Worm (Caenorhabditis elegans) whole organism, midembryonic: Measurements from ENCODE around the gene rml-1.

ENCODE experiments used
- T22C8.4 ChIP-seq: fragments of 200-800 bp; sonication (Bioruptor generic); IDR thresholded peaks from 2 replicates; pipeline ENCODE4 v1.3.6; 2022; ENCODE audit warnings: missing genetic modification characterization, missing compliant biosample characterization
- cog-1 ChIP-seq: sonication (generic microtip); optimal IDR thresholded peaks from 2 replicates; lab custom pipeline; 2016; ENCODE audit warnings: missing genetic modification characterization, missing compliant biosample characterization
- flt-1 ChIP-seq: fragments of 200-800 bp; sonication (Bioruptor generic); IDR thresholded peaks from 2 replicates; pipeline ENCODE4 v1.3.6; 2022; ENCODE audit warnings: missing genetic modification characterization, missing compliant biosample characterization
- klf-2 ChIP-seq: fragments of 200-800 bp; sonication (Bioruptor generic); conservative IDR thresholded peaks from 2 replicates; pipeline ENCODE4 v1.3.6; 2022; ENCODE audit warnings: missing genetic modification reagents, missing genetic modification characterization, missing compliant biosample characterization
- med-1 ChIP-seq: sonication (generic microtip); optimal IDR thresholded peaks from 2 replicates; lab custom pipeline; 2017; ENCODE audit warnings: missing genetic modification characterization, mild to moderate bottlenecking, missing compliant biosample characterization, antibody characterized with exemption, missing genetic modification reagents; ENCODE audit not compliant: insufficient read depth
- ref-1 ChIP-seq: fragments of 200-800 bp; sonication (Bioruptor generic); conservative IDR thresholded peaks from 2 replicates; pipeline ENCODE4 v1.3.6; 2022; ENCODE audit warnings: missing genetic modification reagents, missing genetic modification characterization, missing compliant biosample characterization
- tab-1 ChIP-seq: fragments of 200-800 bp; sonication (Bioruptor generic); IDR thresholded peaks from 2 replicates; pipeline ENCODE4 v1.3.6; 2022; ENCODE audit warnings: missing genetic modification characterization, missing compliant biosample characterization
- ztf-23 ChIP-seq: fragments of 200-800 bp; sonication (Bioruptor generic); IDR thresholded peaks from 2 replicates; pipeline ENCODE4 v1.3.6; 2022; ENCODE audit warnings: missing genetic modification reagents, missing genetic modification characterization, missing compliant biosample characterization
- ztf-29 ChIP-seq: fragments of 200-800 bp; sonication (Bioruptor generic); IDR thresholded peaks from 2 replicates; pipeline ENCODE4 v1.3.6; 2022; ENCODE audit warnings: missing genetic modification reagents, missing genetic modification characterization, missing compliant biosample characterization

The rml-1 gene

DNA sequence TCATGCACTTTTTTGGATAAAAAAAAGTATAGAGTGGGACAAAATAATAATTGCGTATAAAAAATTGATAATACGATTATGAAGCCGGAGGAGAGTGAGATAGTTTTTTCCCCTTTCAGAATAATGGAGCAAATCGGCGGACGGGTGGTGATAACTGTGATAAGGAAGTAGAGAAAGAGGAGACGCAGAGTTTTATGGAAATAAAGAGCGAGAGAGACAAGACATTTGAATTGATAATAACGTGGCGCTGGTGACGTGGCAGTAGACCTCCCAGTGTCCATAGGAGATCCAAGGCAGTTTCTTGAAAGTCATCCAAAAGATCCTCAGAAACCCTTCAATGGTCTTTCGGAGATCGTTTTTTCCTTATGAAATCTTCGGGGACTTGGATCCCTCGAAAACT is 34.1 kb downstream of the rml-1 start:
- TF ChIP-seq klf-2 (GFP tag; lab: Robert Waterston, UW) (no peak), ref-1 (GFP tag; lab: Robert Waterston, UW) (no peak), med-1 (no peak), tab-1 (GFP tag; lab: Robert Waterston, UW) (no peak), ztf-29 (GFP tag; lab: Robert Waterston, UW) (no peak), flt-1 (no peak), T22C8.4 (GFP tag; lab: Robert Waterston, UW) (no peak), cog-1 (tag; lab: Kevin White, UChicago) (no peak)

DNA sequence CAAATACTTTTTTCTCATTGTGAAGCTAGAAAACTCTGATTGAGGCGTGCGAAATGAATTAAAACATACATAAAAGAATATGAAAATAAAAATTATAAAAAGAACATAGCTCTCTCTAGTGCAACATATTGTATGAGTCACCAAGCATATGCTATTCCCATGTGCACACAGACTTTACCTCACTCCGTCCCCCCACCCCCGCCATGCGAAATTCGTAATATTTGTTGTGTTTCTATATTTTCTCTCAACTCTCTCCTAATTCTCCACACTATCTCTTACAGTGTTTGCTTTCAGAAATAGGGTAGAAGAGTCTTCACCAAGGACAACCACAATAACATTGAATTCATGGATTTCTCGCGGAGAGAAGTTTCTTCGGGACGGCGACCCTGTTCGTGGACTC is 35.2 kb downstream of the rml-1 start:
- TF ChIP-seq T22C8.4 (GFP tag; lab: Robert Waterston, UW): no peak
- TF ChIP-seq flt-1: no peak
- no peak for TF ChIP-seq ref-1 (GFP tag; lab: Robert Waterston, UW)
- TF ChIP-seq ztf-23 (GFP tag; lab: Robert Waterston, UW): no peak
- no peak for TF ChIP-seq klf-2 (GFP tag; lab: Robert Waterston, UW)
- no peak for TF ChIP-seq cog-1 (tag; lab: Kevin White, UChicago)
- TF ChIP-seq ztf-29 (GFP tag; lab: Robert Waterston, UW): no peak
- no peak for TF ChIP-seq med-1
- TF ChIP-seq tab-1 (GFP tag; lab: Robert Waterston, UW): no peak

DNA sequence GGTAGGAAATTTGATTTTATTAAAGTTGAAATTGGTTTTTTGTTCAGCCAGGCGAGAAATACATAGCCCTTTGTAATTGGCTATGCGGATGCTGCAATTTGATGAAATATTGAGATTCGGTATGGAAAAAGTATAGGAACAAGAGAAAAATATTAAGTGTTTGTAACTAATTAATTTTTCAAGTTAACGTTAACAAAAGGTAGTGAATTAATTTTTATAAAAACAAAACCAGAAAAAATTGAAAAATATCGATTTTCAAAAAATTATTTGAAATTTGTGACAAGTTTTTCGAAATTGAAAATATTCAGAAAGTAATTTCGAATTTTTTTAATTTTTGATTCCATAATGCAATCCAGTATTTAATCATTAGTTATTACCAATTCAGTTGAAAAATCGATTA is 36.3 kb downstream of the rml-1 start, which contains the start of gene W06F12.2:
Gene W06F12.2 (minus strand): TSS at position 101 of the 400 bp plus-strand sequence.
- TF ChIP-seq T22C8.4 (GFP tag; lab: Robert Waterston, UW) (no peak), flt-1 (no peak), ztf-23 (GFP tag; lab: Robert Waterston, UW) (no peak), klf-2 (GFP tag; lab: Robert Waterston, UW) (no peak), cog-1 (tag; lab: Kevin White, UChicago) (no peak), ref-1 (GFP tag; lab: Robert Waterston, UW) (no peak), tab-1 (GFP tag; lab: Robert Waterston, UW) (no peak), med-1 (no peak), ztf-29 (GFP tag; lab: Robert Waterston, UW) (no peak)

DNA sequence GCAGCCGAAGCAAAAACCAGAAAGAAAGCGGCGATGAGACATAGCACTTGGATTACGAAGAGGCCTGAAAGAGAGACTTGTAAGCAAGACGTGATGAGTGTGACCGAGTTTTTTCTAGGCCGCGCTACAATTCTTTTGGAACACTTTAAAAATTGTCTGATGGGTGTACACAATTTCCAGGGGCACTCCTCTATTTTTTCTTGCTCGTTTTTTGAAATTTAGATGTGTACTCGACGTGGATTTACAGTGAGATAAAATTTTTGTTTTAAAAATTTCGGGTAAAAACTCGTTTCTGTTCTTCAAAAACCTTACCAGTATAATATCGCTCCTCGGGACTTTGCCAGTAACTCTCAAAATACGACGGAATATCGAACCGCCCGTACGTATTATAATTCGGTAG is 38.1 kb downstream of the rml-1 start:
- TF ChIP-seq flt-1 (no peak), ref-1 (GFP tag; lab: Robert Waterston, UW) (no peak), ztf-23 (GFP tag; lab: Robert Waterston, UW) (no peak), med-1 (no peak), cog-1 (tag; lab: Kevin White, UChicago) (no peak), klf-2 (GFP tag; lab: Robert Waterston, UW) (no peak), T22C8.4 (GFP tag; lab: Robert Waterston, UW) (no peak), ztf-29 (GFP tag; lab: Robert Waterston, UW) (no peak), tab-1 (GFP tag; lab: Robert Waterston, UW) (no peak)

DNA sequence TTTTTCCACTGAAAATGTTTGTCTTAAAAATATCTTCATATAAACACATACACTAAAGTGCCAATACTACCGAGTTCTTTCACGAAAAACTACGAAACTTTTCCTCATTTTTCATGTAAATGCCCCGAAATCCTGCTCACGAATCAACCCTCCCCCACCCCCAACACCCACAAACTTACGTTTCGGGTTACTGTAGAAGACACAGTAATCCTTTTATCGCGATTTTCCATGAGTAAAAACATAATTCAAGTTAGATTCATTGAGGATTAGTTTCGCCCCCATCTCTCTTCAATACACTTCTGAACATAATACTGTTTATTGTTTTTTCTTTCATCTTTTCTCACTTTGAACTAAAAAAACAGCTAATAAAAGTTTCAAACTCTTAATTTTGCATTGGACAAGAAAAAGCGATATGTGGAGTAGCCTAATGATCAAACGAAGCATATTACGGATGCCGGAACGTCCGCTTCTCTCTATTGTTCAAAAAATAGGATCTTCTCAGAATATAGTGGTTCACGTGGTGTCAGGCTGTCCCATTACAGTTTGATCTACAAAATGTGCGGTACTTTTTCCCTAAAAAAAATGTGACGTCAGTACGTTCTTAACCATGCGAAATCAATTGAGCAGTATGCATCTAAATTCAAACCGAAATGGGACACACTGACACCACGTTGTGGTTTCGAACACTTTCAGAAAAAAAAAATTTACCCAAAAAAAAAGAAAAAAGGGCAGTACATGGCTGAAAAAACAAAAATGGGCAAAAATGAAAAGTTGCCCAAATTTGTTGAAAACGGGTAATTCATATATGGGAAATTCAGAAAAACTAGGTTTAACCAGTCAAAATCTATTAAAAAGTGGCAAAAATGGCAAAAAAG is 43.6 kb downstream of the rml-1 start:
- no peak for TF ChIP-seq flt-1
- TF ChIP-seq ztf-29 (GFP tag; lab: Robert Waterston, UW): no peak
- no peak for TF ChIP-seq cog-1 (tag; lab: Kevin White, UChicago)
- TF ChIP-seq tab-1 (GFP tag; lab: Robert Waterston, UW): no peak
- no peak for TF ChIP-seq klf-2 (GFP tag; lab: Robert Waterston, UW)
- no peak for TF ChIP-seq ref-1 (GFP tag; lab: Robert Waterston, UW)
- no peak for TF ChIP-seq med-1
- no peak for TF ChIP-seq ztf-23 (GFP tag; lab: Robert Waterston, UW)
- TF ChIP-seq T22C8.4 (GFP tag; lab: Robert Waterston, UW): no peak

- TF ChIP-seq klf-2 (GFP tag; lab: Robert Waterston, UW) (no peak), flt-1 (0 out of 2 replicates have a peak, but pooled peaks have one; percentile 23), T22C8.4 (GFP tag; lab: Robert Waterston, UW) (0 out of 2 replicates have a peak, but pooled peaks have one; percentile 40)
Measured at ce11 chrIII:13722387-13723122, 45.3 kb downstream of the rml-1 start.

ce11 chrIII:13721944-13722343 is 45.9 kb downstream of the rml-1 start:
- no peak for TF ChIP-seq ztf-23 (GFP tag; lab: Robert Waterston, UW)

ce11 chrIII:13721066-13721465 is 46.8 kb downstream of the rml-1 start:
- peak; percentile 80 for TF ChIP-seq flt-1
- TF ChIP-seq klf-2 (GFP tag; lab: Robert Waterston, UW): no peak; the same call in 1 of the 2 replicates
- TF ChIP-seq ztf-29 (GFP tag; lab: Robert Waterston, UW): no peak
- TF ChIP-seq ref-1 (GFP tag; lab: Robert Waterston, UW): no peak
- no peak for TF ChIP-seq T22C8.4 (GFP tag; lab: Robert Waterston, UW)
- peak; percentile 22 for TF ChIP-seq cog-1 (tag; lab: Kevin White, UChicago)
- no peak for TF ChIP-seq med-1
- peak; percentile 73; the same call in 1 of the 2 replicates for TF ChIP-seq tab-1 (GFP tag; lab: Robert Waterston, UW)
- peak; percentile 48; the same call in 1 of the 2 replicates for TF ChIP-seq ztf-23 (GFP tag; lab: Robert Waterston, UW)

- TF ChIP-seq T22C8.4 (GFP tag; lab: Robert Waterston, UW) (no peak), ztf-23 (GFP tag; lab: Robert Waterston, UW) (no peak), ztf-29 (GFP tag; lab: Robert Waterston, UW) (no peak), med-1 (no peak), cog-1 (tag; lab: Kevin White, UChicago) (peak; percentile 4), ref-1 (GFP tag; lab: Robert Waterston, UW) (no peak), flt-1 (peak; percentile 55; the same call in 1 of the 2 replicates), klf-2 (GFP tag; lab: Robert Waterston, UW) (no peak), tab-1 (GFP tag; lab: Robert Waterston, UW) (peak; percentile 59; the same call in 1 of the 2 replicates)
Measured at ce11 chrIII:13720190-13720741, 47.6 kb downstream of the rml-1 start.
